Worm (Caenorhabditis elegans): Measurements from ENCODE around the gene ins-20.

Gene ins-20

ce11 chrII:6010544-6010943, at the start of gene ins-20:
TSS of gene ins-20 (plus strand) at chrII:6010844.
- no peak for TF ChIP-seq Y53F4B.3 (GFP tag; IDR thresholded peaks at IDR 0.05)
- no peak for TF ChIP-seq ZK185.1 (tag; optimal IDR thresholded peaks at IDR 0.05; ENCODE audit: poor library complexity, severe bottlenecking)
- no peak for TF ChIP-seq athp-1 (tag; optimal IDR thresholded peaks at IDR 0.05)
- no peak for TF ChIP-seq madf-10 (tag; optimal IDR thresholded peaks at IDR 0.05)

DNA sequence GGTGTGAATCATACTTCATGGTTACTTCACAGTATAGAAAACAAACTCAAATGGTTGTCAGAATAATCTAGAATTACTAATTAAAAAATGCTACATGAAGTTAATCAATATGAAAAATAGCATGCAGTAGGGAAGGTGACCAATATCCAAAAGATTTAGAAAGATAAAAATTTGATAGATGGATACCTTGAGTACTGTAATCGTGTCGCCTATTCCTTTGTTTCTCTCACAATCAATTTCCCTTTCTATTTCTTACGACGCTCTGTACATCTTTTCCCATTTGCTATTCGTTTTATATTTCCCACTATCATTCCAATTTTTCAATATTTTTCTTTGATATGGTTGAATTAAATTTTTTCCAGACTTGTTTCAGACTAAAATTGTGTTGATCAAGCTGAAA, 49.3 kb upstream of the ins-20 start, which contains the start of gene B0034.7:
B0034.7 (plus strand) TSS at position 301 of the 400 bp plus-strand sequence.
- no peak for TF ChIP-seq rcor-1 (GFP tag; IDR thresholded peaks at IDR 0.05)
- TF ChIP-seq die-1 (tag; optimal IDR thresholded peaks at IDR 0.05): no peak
- TF ChIP-seq hlh-12 (tag; optimal IDR thresholded peaks at IDR 0.05): no peak
- TF ChIP-seq F57C9.4 (tag; optimal IDR thresholded peaks at IDR 0.05): no peak
- no peak for TF ChIP-seq nfya-1 (tag; optimal IDR thresholded peaks at IDR 0.05; ENCODE audit: borderline replicate concordance, insufficient read depth)
- no peak for TF ChIP-seq ekl-4 (GFP tag; IDR thresholded peaks at IDR 0.05)
- no peak for TF ChIP-seq repo-1 (tag; optimal IDR thresholded peaks at IDR 0.05)
- no peak for TF ChIP-seq zim-3 (tag; optimal IDR thresholded peaks at IDR 0.05)
- no peak for TF ChIP-seq Y79H2A.3 (GFP tag; conservative IDR thresholded peaks at IDR 0.05)
- no peak for TF ChIP-seq T26A5.8 (tag; optimal IDR thresholded peaks at IDR 0.05)
- TF ChIP-seq xnd-1 (tag; optimal IDR thresholded peaks at IDR 0.05): no peak
- no peak for TF ChIP-seq somi-1 (GFP tag; optimal IDR thresholded peaks at IDR 0.05)
- TF ChIP-seq ceh-91 (GFP tag; IDR thresholded peaks at IDR 0.05): no peak
- no peak for TF ChIP-seq mxl-1 (tag; optimal IDR thresholded peaks at IDR 0.05)
- no peak for TF ChIP-seq F37B4.10 (GFP tag; IDR thresholded peaks at IDR 0.05)

DNA sequence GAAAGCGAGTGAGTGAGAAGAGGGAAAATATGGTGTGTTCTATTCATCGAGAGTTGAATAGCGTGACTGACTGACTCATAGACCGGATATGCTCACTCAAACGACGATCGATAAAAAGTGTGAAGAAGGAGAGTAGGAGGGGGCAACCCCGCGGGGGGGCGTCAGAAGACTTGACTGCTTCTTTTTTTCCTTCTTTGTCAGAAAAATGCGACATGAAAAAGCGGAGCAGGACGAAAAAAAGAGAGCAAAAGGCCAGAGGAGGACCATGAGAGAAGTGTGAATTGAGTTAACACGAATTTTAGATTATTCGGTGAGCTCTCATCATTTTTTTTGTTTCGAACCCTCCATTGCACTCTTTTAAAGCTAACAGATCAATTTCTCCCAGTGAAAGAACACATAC, 48.3 kb upstream of the ins-20 start:
- TF ChIP-seq ekl-4 (GFP tag; IDR thresholded peaks at IDR 0.05) (no peak), zfh-2 (GFP tag; conservative IDR thresholded peaks at IDR 0.05) (peak; percentile 53; the same call in 1 of the 2 replicates), chd-7 (tag; optimal IDR thresholded peaks at IDR 0.05) (peak; percentile 2)

- TF ChIP-seq mcd-1 (GFP tag; IDR thresholded peaks at IDR 0.05): no peak
- TF ChIP-seq lsy-27 (tag; optimal IDR thresholded peaks at IDR 0.05; ENCODE audit: borderline replicate concordance, insufficient read depth): no peak
- TF ChIP-seq rec-8 (tag; optimal IDR thresholded peaks at IDR 0.05): no peak
Observed at ce11 chrII:5964962-5965361, 45.7 kb upstream of the ins-20 start.

ce11 chrII:5966637-5967036, 44.0 kb upstream of the ins-20 start:
- TF ChIP-seq cebp-1 (GFP tag; IDR thresholded peaks at IDR 0.05): peak; percentile 73
- TF ChIP-seq cebp-1 (tag; optimal IDR thresholded peaks at IDR 0.05): no peak
- no peak for TF ChIP-seq ceh-79 (tag; optimal IDR thresholded peaks at IDR 0.05)
- peak; percentile 80 for TF ChIP-seq hmg-1.2 (GFP tag; IDR thresholded peaks at IDR 0.05)
- no peak for TF ChIP-seq mxl-1 (tag; optimal IDR thresholded peaks at IDR 0.05)
- no peak for TF ChIP-seq nhr-90 (tag; optimal IDR thresholded peaks at IDR 0.05)
- no peak for TF ChIP-seq bed-2 (GFP tag; IDR thresholded peaks at IDR 0.05)
- no peak for TF ChIP-seq Y79H2A.3 (GFP tag; conservative IDR thresholded peaks at IDR 0.05)
- no peak for TF ChIP-seq ztf-3 (GFP tag; optimal IDR thresholded peaks at IDR 0.05)

ce11 chrII:5968037-5968436, 42.6 kb upstream of the ins-20 start, which contains the start of gene B0034.1:
TSS of gene B0034.1 (plus strand) at chrII:5968337.
- no peak for TF ChIP-seq somi-1 (GFP tag; optimal IDR thresholded peaks at IDR 0.05)
- TF ChIP-seq ceh-40 (GFP tag; IDR thresholded peaks at IDR 0.05): no peak
- no peak for TF ChIP-seq unc-62 (GFP tag; optimal IDR thresholded peaks at IDR 0.05)
- no peak for TF ChIP-seq nfyb-1 (GFP tag; IDR thresholded peaks at IDR 0.05)
- TF ChIP-seq hlh-26 (GFP tag; conservative IDR thresholded peaks at IDR 0.05): no peak
- TF ChIP-seq nhr-179 (tag; optimal IDR thresholded peaks at IDR 0.05): no peak
- no peak for TF ChIP-seq C17E4.6 (GFP tag; IDR thresholded peaks at IDR 0.05)
- TF ChIP-seq sea-2 (GFP tag; IDR thresholded peaks at IDR 0.05): no peak
- no peak for TF ChIP-seq tbp1 (GFP tag; optimal IDR thresholded peaks at IDR 0.05)
- no peak for TF ChIP-seq rec-8 (tag; optimal IDR thresholded peaks at IDR 0.05)
- no peak for TF ChIP-seq xnd-1 (tag; optimal IDR thresholded peaks at IDR 0.05)
- no peak for TF ChIP-seq zfh-2 (GFP tag; conservative IDR thresholded peaks at IDR 0.05)
- no peak for TF ChIP-seq Y95B8A.8 (GFP tag; IDR thresholded peaks at IDR 0.05)
- TF ChIP-seq hsf-1 (GFP tag; IDR thresholded peaks at IDR 0.05): no peak
- no peak for TF ChIP-seq ztf-6 (GFP tag; IDR thresholded peaks at IDR 0.05)
- no peak for TF ChIP-seq Y79H2A.3 (GFP tag; conservative IDR thresholded peaks at IDR 0.05)
- TF ChIP-seq ztf-3 (GFP tag; optimal IDR thresholded peaks at IDR 0.05): no peak

Measured in whole organism, young adult.